Fruit fly (Drosophila melanogaster) whole organism, embryonic: ENCODE results near the gene CG14668.

ENCODE experiments used
- B-H2 ChIP-seq: fragments of 200-800 bp; sonication (Bioruptor generic); optimal IDR thresholded peaks from 2 replicates; lab custom pipeline; 2018; ENCODE audit warnings: missing biosample characterization, mild to moderate bottlenecking, missing genetic modification characterization
- Bdp1 ChIP-seq: fragments of 200-800 bp; sonication (Bioruptor generic); optimal IDR thresholded peaks from 3 replicates; lab custom pipeline; 2016; ENCODE audit warnings: missing biosample characterization, missing genetic modification characterization
- CG10565 ChIP-seq: fragments of 200-800 bp; sonication (Bioruptor generic); optimal IDR thresholded peaks from 3 replicates; lab custom pipeline; 2016; ENCODE audit warnings: missing biosample characterization, mild to moderate bottlenecking, missing genetic modification characterization
- CG10979 ChIP-seq: fragments of 200-800 bp; sonication (Bioruptor generic); optimal IDR thresholded peaks from 2 replicates; lab custom pipeline; 2018; ENCODE audit warnings: missing biosample characterization, mild to moderate bottlenecking, missing genetic modification characterization, moderate library complexity
- CG13287 ChIP-seq: fragments of 200-800 bp; sonication (Bioruptor generic); IDR thresholded peaks from 2 replicates; pipeline ENCODE4 v1.3.6; 2022; ENCODE audit warnings: missing biosample characterization, missing genetic modification characterization; ENCODE audit not compliant: partially characterized antibody
- CG14441 ChIP-seq: fragments of 200-800 bp; sonication (Bioruptor generic); IDR thresholded peaks from 2 replicates; pipeline ENCODE4 v1.3.6; 2022; ENCODE audit warnings: missing biosample characterization, missing genetic modification characterization
- CG16813 ChIP-seq: fragments of 200-800 bp; sonication (Bioruptor generic); IDR thresholded peaks from 3 replicates; pipeline ENCODE4 v1.3.6; 2022; ENCODE audit warnings: missing biosample characterization, missing genetic modification characterization; ENCODE audit not compliant: partially characterized antibody
- CG32772 ChIP-seq: fragments of 200-800 bp; sonication (Bioruptor generic); IDR thresholded peaks from 2 replicates; pipeline ENCODE4 v1.3.6; 2022; ENCODE audit warnings: missing biosample characterization, missing genetic modification characterization
- CG42726 ChIP-seq: fragments of 200-800 bp; sonication (Bioruptor generic); IDR thresholded peaks from 2 replicates; pipeline ENCODE4 v1.3.6; 2022; ENCODE audit warnings: missing biosample characterization, missing genetic modification characterization; ENCODE audit not compliant: partially characterized antibody
- CG6254 ChIP-seq: fragments of 200-800 bp; sonication (Bioruptor generic); optimal IDR thresholded peaks from 3 replicates; lab custom pipeline; 2017; ENCODE audit warnings: mild to moderate bottlenecking, missing biosample characterization, missing genetic modification reagents, missing genetic modification characterization
- CG6791 ChIP-seq: fragments of 200-800 bp; sonication (Bioruptor generic); IDR thresholded peaks from 3 replicates; pipeline ENCODE4 v1.3.6; 2022; ENCODE audit warnings: missing biosample characterization, missing genetic modification characterization; ENCODE audit not compliant: partially characterized antibody
- CG9609 ChIP-seq: fragments of 200-800 bp; sonication (Bioruptor generic); optimal IDR thresholded peaks from 3 replicates; lab custom pipeline; 2016; ENCODE audit warnings: missing biosample characterization, missing genetic modification characterization
- D19A ChIP-seq: fragments of 200-800 bp; optimal IDR thresholded peaks from 3 replicates; lab custom pipeline; 2019; ENCODE audit warnings: missing biosample characterization, mild to moderate bottlenecking, missing genetic modification characterization, moderate library complexity
- ERR ChIP-seq: fragments of 200-800 bp; sonication (Bioruptor generic); optimal IDR thresholded peaks from 2 replicates; lab custom pipeline; 2016; ENCODE audit warnings: missing biosample characterization, missing genetic modification characterization
- GATAe ChIP-seq: fragments of 200-800 bp; sonication (Bioruptor generic); conservative IDR thresholded peaks from 2 replicates; pipeline ENCODE4 v1.3.6; 2022; ENCODE audit warnings: missing biosample characterization, missing genetic modification characterization
- Hand ChIP-seq: fragments of 200-800 bp; sonication (Bioruptor generic); optimal IDR thresholded peaks from 2 replicates; lab custom pipeline; 2017; ENCODE audit warnings: mild to moderate bottlenecking, missing biosample characterization, missing genetic modification reagents, missing genetic modification characterization
- Hr51 ChIP-seq, 2 experiments: fragments of 200-800 bp; sonication (Bioruptor generic); optimal IDR thresholded peaks; 2 replicates in 1 of 2; 3 replicates in 1 of 2; lab custom pipeline; 2016 to 2018; ENCODE audit warnings: missing biosample characterization in 2 of 2, missing genetic modification characterization in 2 of 2, mild to moderate bottlenecking in 1 of 2, moderate library complexity in 1 of 2
- Hsf ChIP-seq: fragments of 200-800 bp; sonication (Bioruptor generic); optimal IDR thresholded peaks from 3 replicates; lab custom pipeline; 2016; ENCODE audit warnings: missing biosample characterization, missing genetic modification characterization
- PHDP ChIP-seq: fragments of 200-800 bp; sonication (Bioruptor generic); optimal IDR thresholded peaks from 3 replicates; lab custom pipeline; 2018; ENCODE audit warnings: missing biosample characterization, mild to moderate bottlenecking, missing genetic modification characterization, moderate library complexity
- Rx ChIP-seq: fragments of 200-800 bp; sonication (Bioruptor generic); IDR thresholded peaks from 2 replicates; pipeline ENCODE4 v1.3.6; 2022; ENCODE audit warnings: missing biosample characterization, missing genetic modification characterization
- Sox100B ChIP-seq: fragments of 200-800 bp; sonication (Bioruptor generic); optimal IDR thresholded peaks from 3 replicates; lab custom pipeline; 2018; ENCODE audit warnings: missing biosample characterization, mild to moderate bottlenecking, missing genetic modification characterization
- amos ChIP-seq: fragments of 200-800 bp; sonication (Bioruptor generic); IDR thresholded peaks from 2 replicates; pipeline ENCODE4 v1.3.6; 2022; ENCODE audit warnings: missing biosample characterization, missing genetic modification characterization; ENCODE audit not compliant: partially characterized antibody
- ato ChIP-seq: fragments of 200-800 bp; sonication (Bioruptor generic); IDR thresholded peaks from 2 replicates; pipeline ENCODE4 v1.3.6; 2022; ENCODE audit warnings: missing biosample characterization, missing genetic modification characterization; ENCODE audit not compliant: partially characterized antibody
- chif ChIP-seq, 2 experiments: fragments of 200-800 bp; sonication (Bioruptor generic); optimal IDR thresholded peaks; 3 replicates each; lab custom pipeline; 2016; ENCODE audit warnings: missing biosample characterization in 2 of 2, missing genetic modification characterization in 2 of 2
- chinmo ChIP-seq: fragments of 200-800 bp; sonication (Bioruptor generic); IDR thresholded peaks from 4 replicates; pipeline ENCODE4 v1.3.6; 2022; ENCODE audit warnings: missing biosample characterization, missing genetic modification characterization; ENCODE audit not compliant: partially characterized antibody
- ewg ChIP-seq: fragments of 200-800 bp; sonication (Bioruptor generic); optimal IDR thresholded peaks from 3 replicates; lab custom pipeline; 2017; ENCODE audit warnings: mild to moderate bottlenecking, missing biosample characterization, missing genetic modification reagents, missing genetic modification characterization
- hbn ChIP-seq: fragments of 200-800 bp; sonication (Bioruptor generic); IDR thresholded peaks from 2 replicates; pipeline ENCODE4 v1.3.6; 2022; ENCODE audit warnings: missing biosample characterization, missing genetic modification characterization; ENCODE audit not compliant: partially characterized antibody
- knrl ChIP-seq: fragments of 200-800 bp; sonication (Bioruptor generic); IDR thresholded peaks from 3 replicates; pipeline ENCODE4 v1.3.6; 2022; ENCODE audit warnings: missing biosample characterization, missing genetic modification characterization; ENCODE audit not compliant: partially characterized antibody
- nerfin-2 ChIP-seq: fragments of 200-800 bp; sonication (Bioruptor generic); IDR thresholded peaks from 2 replicates; pipeline ENCODE4 v1.3.6; 2022; ENCODE audit warnings: missing biosample characterization, missing genetic modification characterization; ENCODE audit not compliant: partially characterized antibody
- nom ChIP-seq: fragments of 200-800 bp; sonication (Bioruptor generic); optimal IDR thresholded peaks from 2 replicates; lab custom pipeline; 2017; ENCODE audit warnings: missing biosample characterization, missing genetic modification characterization, mild to moderate bottlenecking, moderate library complexity, missing genetic modification reagents
- pho ChIP-seq: fragments of 200-800 bp; sonication (Bioruptor generic); optimal IDR thresholded peaks from 2 replicates; lab custom pipeline; 2016; ENCODE audit warnings: missing biosample characterization, missing genetic modification characterization
- row ChIP-seq: fragments of 200-800 bp; sonication (Bioruptor generic); IDR thresholded peaks from 3 replicates; pipeline ENCODE4 v1.3.6; 2022; ENCODE audit warnings: missing biosample characterization, missing genetic modification characterization
- seq ChIP-seq: fragments of 200-800 bp; sonication (Bioruptor generic); IDR thresholded peaks from 2 replicates; pipeline ENCODE4 v1.3.6; 2022; ENCODE audit warnings: missing biosample characterization, missing genetic modification characterization
- sob ChIP-seq: fragments of 200-800 bp; sonication (Bioruptor generic); IDR thresholded peaks from 2 replicates; pipeline ENCODE4 v1.3.6; 2022; ENCODE audit warnings: missing biosample characterization, missing genetic modification characterization
- unc-4 ChIP-seq: fragments of 200-800 bp; sonication (Bioruptor generic); IDR thresholded peaks from 2 replicates; pipeline ENCODE4 v1.3.6; 2022; ENCODE audit warnings: missing biosample characterization, missing genetic modification characterization; ENCODE audit not compliant: partially characterized antibody
- vnd ChIP-seq: fragments of 200-800 bp; sonication (Bioruptor generic); IDR thresholded peaks from 3 replicates; pipeline ENCODE4 v1.3.6; 2022; ENCODE audit warnings: missing biosample characterization, missing genetic modification characterization; ENCODE audit not compliant: partially characterized antibody
- zen2 ChIP-seq: fragments of 200-800 bp; sonication (Bioruptor generic); IDR thresholded peaks from 3 replicates; pipeline ENCODE4 v1.3.6; 2022; ENCODE audit warnings: missing biosample characterization, missing genetic modification characterization; ENCODE audit not compliant: partially characterized antibody

Gene CG14668

DNA sequence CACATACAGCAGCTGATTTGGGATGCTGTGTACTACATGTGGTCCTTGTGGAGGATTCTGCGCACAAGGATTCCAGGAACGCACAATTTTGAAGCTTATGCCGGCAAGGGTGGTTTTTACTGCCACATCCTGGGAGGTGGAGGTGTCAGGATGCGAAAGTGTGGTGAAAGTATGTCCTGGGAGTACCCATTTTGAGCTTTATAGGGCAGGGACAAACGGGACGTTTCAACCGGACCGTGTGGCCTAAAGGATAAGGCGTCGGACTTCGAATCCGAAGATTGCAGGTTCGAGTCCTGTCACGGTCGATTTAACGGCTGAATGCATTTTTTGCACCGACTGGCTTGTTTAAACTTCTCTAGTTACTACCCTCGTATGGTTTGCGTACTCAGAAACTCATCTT lies 532 bp upstream of the CG14668 start (continued):
- TF ChIP-seq CG9609 (GFP tag; lab: Kevin White, UChicago) (no peak), unc-4 (GFP tag; lab: Robert Waterston, UW) (0 out of 2 replicates have a peak, but pooled peaks have one; percentile 36), Bdp1 (GFP tag; lab: Kevin White, UChicago) (peak; percentile 93), Sox100B (GFP tag; lab: Kevin White, UChicago) (no peak), row (no peak), amos (peak; percentile 31; the same call in 1 of the 2 replicates), Hand (GFP tag; lab: Kevin White, UChicago) (no peak), CG6254 (GFP tag; lab: Kevin White, UChicago) (no peak), CG10979 (no peak), GATAe (GFP tag; lab: Robert Waterston, UW) (no peak), CG42726 (GFP tag; lab: Robert Waterston, UW) (0 out of 2 replicates have a peak, but pooled peaks have one; percentile 9), sob (GFP tag; lab: Robert Waterston, UW) (no peak), CG6791 (GFP tag; lab: Robert Waterston, UW) (peak; percentile 47; the same call in 1 of the 3 replicates), pho (GFP tag; lab: Kevin White, UChicago) (no peak), ewg (GFP tag; lab: Kevin White, UChicago) (peak; percentile 81), nerfin-2 (0 out of 2 replicates have a peak, but pooled peaks have one; percentile 21), ERR (GFP tag; lab: Kevin White, UChicago) (no peak), Hr51 (GFP tag; optimal IDR thresholded peaks at IDR 0.05; lab: Kevin White, UChicago) (no peak), CG16813 (GFP tag; lab: Robert Waterston, UW) (peak; percentile 12; the same call in 1 of the 3 replicates), ato (GFP tag; lab: Robert Waterston, UW) (0 out of 2 replicates have a peak, but pooled peaks have one; percentile 17), knrl (GFP tag; lab: Robert Waterston, UW) (0 out of 3 replicates have a peak, but pooled peaks have one; percentile 15), chinmo (GFP tag; lab: Robert Waterston, UW) (0 out of 4 replicates have a peak, but pooled peaks have one; percentile 77), CG13287 (GFP tag; lab: Robert Waterston, UW) (no peak), chif (GFP tag; optimal IDR thresholded peaks at IDR 0.05; lab: Kevin White, UChicago) (no peak), seq (GFP tag; lab: Robert Waterston, UW) (peak; percentile 36; the same call in 1 of the 2 replicates), B-H2 (no peak), vnd (GFP tag; lab: Robert Waterston, UW) (no peak)

- TF ChIP-seq Rx (GFP tag; lab: Robert Waterston, UW): 0 out of 2 replicates have a peak, but pooled peaks have one; percentile 10
- no peak for TF ChIP-seq D19A (tag; lab: Kevin White, UChicago)
- TF ChIP-seq CG10565: no peak
- no peak for TF ChIP-seq PHDP (tag; lab: Kevin White, UChicago)
- TF ChIP-seq hbn: no peak
- TF ChIP-seq Hsf (GFP tag; lab: Kevin White, UChicago): no peak
- 0 out of 3 replicates have a peak, but pooled peaks have one; percentile 15 for TF ChIP-seq zen2 (GFP tag; lab: Robert Waterston, UW)
- TF ChIP-seq CG14441 (GFP tag; lab: Robert Waterston, UW): no peak
- peak; percentile 8 for TF ChIP-seq nom (GFP tag; lab: Kevin White, UChicago)
- TF ChIP-seq CG32772 (GFP tag; lab: Robert Waterston, UW): no peak
Observed at dm6 chr3R:5385761-5386160, 1.7 kb downstream of the CG14668 start.
